Fruit fly (Drosophila melanogaster) whole organism, embryonic: Measurements from ENCODE around the gene corn.

Experiments
- Abd-B ChIP-seq: fragments of 200-800 bp; sonication (Bioruptor generic); optimal IDR thresholded peaks from 2 replicates; lab custom pipeline; 2018; ENCODE audit warnings: missing biosample characterization, mild to moderate bottlenecking, missing genetic modification characterization, moderate library complexity
- BtbVII ChIP-seq: fragments of 200-800 bp; sonication (Bioruptor generic); optimal IDR thresholded peaks from 3 replicates; lab custom pipeline; 2017; ENCODE audit warnings: missing biosample characterization, mild to moderate bottlenecking, missing genetic modification characterization
- CG11247 ChIP-seq: fragments of 200-800 bp; sonication (Bioruptor generic); IDR thresholded peaks from 2 replicates; pipeline ENCODE4 v1.3.6; 2022; ENCODE audit warnings: missing biosample characterization, missing genetic modification characterization
- CG12155 ChIP-seq: fragments of 200-800 bp; sonication (Bioruptor generic); optimal IDR thresholded peaks from 3 replicates; lab custom pipeline; 2016; ENCODE audit warnings: missing biosample characterization, missing genetic modification characterization
- CG12744 ChIP-seq: fragments of 200-800 bp; sonication (Bioruptor generic); optimal IDR thresholded peaks from 2 replicates; lab custom pipeline; 2016; ENCODE audit warnings: missing biosample characterization, missing genetic modification characterization
- CG13296 ChIP-seq: fragments of 200-800 bp; sonication (Bioruptor generic); optimal IDR thresholded peaks from 3 replicates; lab custom pipeline; 2018; ENCODE audit warnings: missing biosample characterization, mild to moderate bottlenecking, missing genetic modification characterization
- CG13424 ChIP-seq: fragments of 200-800 bp; sonication (Bioruptor generic); optimal IDR thresholded peaks from 2 replicates; lab custom pipeline; 2019; ENCODE audit warnings: missing biosample characterization, mild to moderate bottlenecking, missing genetic modification characterization, moderate library complexity
- CG13624 ChIP-seq: fragments of 200-800 bp; sonication (Bioruptor generic); optimal IDR thresholded peaks from 2 replicates; lab custom pipeline; 2016; ENCODE audit warnings: missing biosample characterization, missing genetic modification characterization
- CG1529 ChIP-seq: fragments of 200-800 bp; sonication (Bioruptor generic); optimal IDR thresholded peaks from 3 replicates; lab custom pipeline; 2018; ENCODE audit warnings: missing biosample characterization, missing genetic modification characterization
- CG17328 ChIP-seq: fragments of 200-800 bp; sonication (Bioruptor generic); IDR thresholded peaks from 2 replicates; pipeline ENCODE4 v1.3.6; 2022; ENCODE audit warnings: missing biosample characterization, missing genetic modification characterization
- CG17802 ChIP-seq: fragments of 200-800 bp; sonication (Bioruptor generic); optimal IDR thresholded peaks from 2 replicates; lab custom pipeline; 2018; ENCODE audit warnings: missing biosample characterization, mild to moderate bottlenecking, missing genetic modification characterization, moderate library complexity
- CG2889 ChIP-seq: fragments of 200-800 bp; sonication (Bioruptor generic); IDR thresholded peaks from 3 replicates; pipeline ENCODE4 v1.3.6; 2022; ENCODE audit warnings: missing biosample characterization, missing genetic modification characterization
- CG3838 ChIP-seq: fragments of 200-800 bp; sonication (Bioruptor generic); optimal IDR thresholded peaks from 3 replicates; lab custom pipeline; 2016; ENCODE audit warnings: missing biosample characterization, missing genetic modification characterization
- CG4617 ChIP-seq: fragments of 200-800 bp; sonication (Bioruptor generic); optimal IDR thresholded peaks from 3 replicates; lab custom pipeline; 2016; ENCODE audit warnings: missing biosample characterization, missing genetic modification characterization, borderline replicate concordance
- CG6272 ChIP-seq: fragments of 200-800 bp; sonication (Bioruptor generic); IDR thresholded peaks from 2 replicates; pipeline ENCODE4 v1.3.6; 2022; ENCODE audit warnings: missing biosample characterization, missing genetic modification characterization
- CG8290 ChIP-seq, 3 experiments: fragments of 200-800 bp; sonication (Bioruptor generic); optimal IDR thresholded peaks; 2 replicates each; lab custom pipeline; 2016 to 2019; ENCODE audit warnings: missing biosample characterization in 3 of 3, missing genetic modification characterization in 3 of 3, mild to moderate bottlenecking in 2 of 3, moderate library complexity in 1 of 3
- CG8388 ChIP-seq: fragments of 200-800 bp; sonication (Bioruptor generic); optimal IDR thresholded peaks from 2 replicates; lab custom pipeline; 2019; ENCODE audit warnings: missing biosample characterization, mild to moderate bottlenecking, missing genetic modification characterization, moderate library complexity
- Dip3 ChIP-seq: fragments of 200-800 bp; sonication (Bioruptor generic); optimal IDR thresholded peaks from 3 replicates; lab custom pipeline; 2016; ENCODE audit warnings: missing biosample characterization, missing genetic modification characterization
- HLH3B ChIP-seq: fragments of 200-800 bp; sonication (Bioruptor generic); IDR thresholded peaks from 2 replicates; pipeline ENCODE4 v1.3.6; 2022; ENCODE audit warnings: missing biosample characterization, missing genetic modification characterization
- Lpt ChIP-seq: fragments of >200 bp; optimal IDR thresholded peaks from 2 replicates; lab custom pipeline; 2018; ENCODE audit warnings: missing biosample characterization, missing genetic modification characterization
- Optix ChIP-seq: fragments of 200-800 bp; sonication (Bioruptor generic); IDR thresholded peaks from 3 replicates; pipeline ENCODE4 v1.3.6; 2022; ENCODE audit warnings: missing biosample characterization, missing genetic modification characterization
- Sry-β ChIP-seq: fragments of 200-800 bp; sonication (Bioruptor generic); optimal IDR thresholded peaks from 2 replicates; lab custom pipeline; 2018; ENCODE audit warnings: missing biosample characterization, mild to moderate bottlenecking, missing genetic modification characterization, moderate library complexity
- Sry-δ ChIP-seq: fragments of 200-800 bp; sonication (Bioruptor generic); optimal IDR thresholded peaks from 2 replicates; lab custom pipeline; 2016; ENCODE audit warnings: missing biosample characterization, missing genetic modification characterization
- al ChIP-seq: fragments of 200-800 bp; sonication (Bioruptor generic); IDR thresholded peaks from 2 replicates; pipeline ENCODE4 v1.3.6; 2022; ENCODE audit warnings: missing biosample characterization, missing genetic modification characterization
- amos ChIP-seq: fragments of 200-800 bp; sonication (Bioruptor generic); IDR thresholded peaks from 2 replicates; pipeline ENCODE4 v1.3.6; 2022; ENCODE audit warnings: missing biosample characterization, missing genetic modification characterization; ENCODE audit not compliant: partially characterized antibody
- cas ChIP-seq: fragments of 200-800 bp; sonication (Bioruptor generic); IDR thresholded peaks from 2 replicates; pipeline ENCODE4 v1.3.6; 2022; ENCODE audit warnings: missing biosample characterization, missing genetic modification characterization
- eve ChIP-seq, 2 experiments: fragments of >200 bp; optimal IDR thresholded peaks; 2 replicates each; lab custom pipeline; 2017; ENCODE audit warnings: missing biosample characterization in 2 of 2, missing genetic modification characterization in 2 of 2
- gce ChIP-seq: fragments of 200-800 bp; sonication (Bioruptor generic); IDR thresholded peaks from 3 replicates; pipeline ENCODE4 v1.3.6; 2022; ENCODE audit warnings: missing biosample characterization, missing genetic modification characterization
- grau ChIP-seq: fragments of 200-800 bp; optimal IDR thresholded peaks from 3 replicates; lab custom pipeline; 2019; ENCODE audit warnings: missing biosample characterization, mild to moderate bottlenecking, missing genetic modification characterization, moderate library complexity
- gsb ChIP-seq: fragments of 200-800 bp; sonication (Bioruptor generic); IDR thresholded peaks from 2 replicates; pipeline ENCODE4 v1.3.6; 2022; ENCODE audit warnings: missing biosample characterization, missing genetic modification characterization
- hkb ChIP-seq, 2 experiments: fragments of 200-800 bp in 1 of 2; fragments of >200 bp in 1 of 2; sonication (Bioruptor generic) in 1 of 2; IDR thresholded peaks in 1 of 2; optimal IDR thresholded peaks in 1 of 2; 2 replicates each; pipeline versions ENCODE4 v1.3.6 to Lab custom; 2017 to 2022; ENCODE audit warnings: missing biosample characterization in 1 of 2, missing genetic modification characterization in 1 of 2
- inv ChIP-seq: fragments of 200-800 bp; sonication (Bioruptor generic); IDR thresholded peaks from 2 replicates; pipeline ENCODE4 v1.3.6; 2022; ENCODE audit warnings: missing biosample characterization, missing genetic modification characterization; ENCODE audit not compliant: partially characterized antibody
- jumu ChIP-seq: fragments of 200-800 bp; sonication (Bioruptor generic); optimal IDR thresholded peaks from 3 replicates; lab custom pipeline; 2016; ENCODE audit warnings: missing biosample characterization, missing genetic modification characterization
- lov ChIP-seq, 2 experiments: fragments of 200-800 bp in 1 of 2; fragments of >200 bp in 1 of 2; sonication (Bioruptor generic) in 1 of 2; IDR thresholded peaks in 1 of 2; optimal IDR thresholded peaks in 1 of 2; 2 replicates in 1 of 2; 3 replicates in 1 of 2; pipeline versions ENCODE4 v1.3.6 to Lab custom; 2017 to 2022; ENCODE audit warnings: missing biosample characterization in 1 of 2, missing genetic modification characterization in 1 of 2
- org-1 ChIP-seq: fragments of 200-800 bp; sonication (Bioruptor generic); optimal IDR thresholded peaks from 2 replicates; lab custom pipeline; 2017; ENCODE audit warnings: missing biosample characterization, missing genetic modification characterization
- pan ChIP-seq, 4 experiments: fragments of >200 bp in 3 of 4; fragments of 200-800 bp in 1 of 4; sonication (Bioruptor generic) in 1 of 4; optimal IDR thresholded peaks in 3 of 4; IDR thresholded peaks in 1 of 4; 2 replicates each; pipeline versions ENCODE4 v1.3.6 to Lab custom; 2017 to 2022; ENCODE audit warnings: missing biosample characterization in 2 of 4, missing genetic modification characterization in 2 of 4, mixed read lengths in 1 of 4
- pfk ChIP-seq: fragments of 200-800 bp; sonication (Bioruptor generic); optimal IDR thresholded peaks from 2 replicates; lab custom pipeline; 2018; ENCODE audit warnings: missing biosample characterization, mild to moderate bottlenecking, missing genetic modification characterization, moderate library complexity
- pros ChIP-seq: fragments of 200-800 bp; sonication (Bioruptor generic); optimal IDR thresholded peaks from 3 replicates; lab custom pipeline; 2019; ENCODE audit warnings: missing biosample characterization, mild to moderate bottlenecking, missing genetic modification characterization, moderate library complexity
- schlank ChIP-seq: fragments of 200-800 bp; sonication (Bioruptor generic); optimal IDR thresholded peaks from 2 replicates; lab custom pipeline; 2018; ENCODE audit warnings: missing biosample characterization, mild to moderate bottlenecking, missing genetic modification characterization
- shn ChIP-seq: fragments of 200-800 bp; sonication (Bioruptor generic); optimal IDR thresholded peaks from 3 replicates; lab custom pipeline; 2016; ENCODE audit warnings: missing biosample characterization, missing genetic modification characterization
- ssp ChIP-seq: fragments of 200-800 bp; sonication (Bioruptor generic); IDR thresholded peaks from 2 replicates; pipeline ENCODE4 v1.3.6; 2022; ENCODE audit warnings: missing biosample characterization, missing genetic modification characterization
- trh ChIP-seq: fragments of 200-800 bp; sonication (Bioruptor generic); optimal IDR thresholded peaks from 2 replicates; lab custom pipeline; 2016; ENCODE audit warnings: missing biosample characterization, missing genetic modification characterization
- wdn ChIP-seq: fragments of 200-800 bp; sonication (Bioruptor generic); IDR thresholded peaks from 2 replicates; pipeline ENCODE4 v1.3.6; 2022; ENCODE audit warnings: missing biosample characterization, missing genetic modification characterization
- wek ChIP-seq: fragments of 200-800 bp; sonication (Bioruptor generic); optimal IDR thresholded peaks from 3 replicates; lab custom pipeline; 2018; ENCODE audit warnings: missing biosample characterization, mild to moderate bottlenecking, missing genetic modification characterization, moderate library complexity
- z ChIP-seq: fragments of 200-800 bp; sonication (Bioruptor generic); IDR thresholded peaks from 3 replicates; pipeline ENCODE4 v1.3.6; 2022; ENCODE audit warnings: missing biosample characterization, missing genetic modification characterization
- zfh2 ChIP-seq: fragments of 200-800 bp; sonication (Bioruptor generic); optimal IDR thresholded peaks from 2 replicates; lab custom pipeline; 2016; ENCODE audit warnings: missing biosample characterization, missing genetic modification characterization

corn gene

DNA sequence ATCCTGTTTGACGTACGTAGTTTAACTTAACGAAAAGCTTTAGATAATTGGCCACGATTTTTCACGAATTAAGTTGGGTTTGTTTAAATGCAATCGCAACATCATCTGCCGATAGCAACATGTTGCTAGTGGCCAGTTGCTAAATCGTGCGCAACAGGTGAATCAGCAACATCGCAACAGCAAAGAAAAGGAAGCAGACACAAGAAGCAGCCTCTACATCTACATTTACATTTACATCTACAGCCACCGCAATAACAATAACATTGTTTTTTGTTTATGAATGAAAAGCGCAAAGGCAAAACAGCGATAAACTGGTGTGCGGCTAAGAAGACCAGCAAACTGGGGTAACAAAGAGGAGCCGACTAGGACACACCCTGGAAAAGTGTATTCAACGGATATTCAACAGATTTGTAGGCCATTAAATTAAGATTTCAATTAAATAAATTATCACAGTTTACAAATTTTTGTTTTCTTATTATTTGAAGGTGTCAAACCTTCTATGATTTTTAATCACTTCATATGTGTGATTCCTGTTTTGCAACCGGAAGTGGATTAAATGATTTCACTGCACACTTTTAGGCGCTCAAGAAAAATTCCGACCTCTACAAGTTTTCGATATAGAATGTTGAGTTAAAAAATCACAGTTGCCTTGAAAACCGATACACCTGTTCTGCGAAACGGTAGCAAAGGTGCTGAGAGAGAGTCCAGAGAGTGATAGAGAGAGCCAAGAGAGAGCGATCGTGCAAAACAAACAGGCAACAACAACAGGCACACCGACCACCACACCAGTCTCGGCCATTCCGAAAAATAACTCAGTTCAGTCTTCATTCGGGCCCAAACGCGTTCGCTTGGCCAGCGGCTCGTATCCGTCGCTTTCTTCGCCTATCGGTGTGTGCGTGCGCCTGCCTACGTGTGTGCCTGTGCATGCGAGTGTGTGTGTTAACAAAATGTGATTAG, 22.9 kb downstream of the corn start, which contains the start of gene melt (continued):
- no peak for TF ChIP-seq hkb (optimal IDR thresholded peaks at IDR 0.05; lab: Kevin White, UChicago)
- peak; percentile 73 for TF ChIP-seq hkb (GFP tag; IDR thresholded peaks at IDR 0.05; lab: Robert Waterston, UW)
- peak; percentile 35; the same call in 1 of the 3 replicates for TF ChIP-seq gce (GFP tag; lab: Robert Waterston, UW)
- TF ChIP-seq eve (GFP tag; optimal IDR thresholded peaks at IDR 0.05; lab: Kevin White, UChicago), result no peak
- TF ChIP-seq wdn (GFP tag; lab: Robert Waterston, UW), result peak; percentile 59; the same call in 1 of the 2 replicates
- TF ChIP-seq org-1 (GFP tag; lab: Kevin White, UChicago), result peak; percentile 89
- TF ChIP-seq ssp, result peak; percentile 85
- TF ChIP-seq CG8290 (GFP tag; optimal IDR thresholded peaks at IDR 0.05; lab: Kevin White, UChicago), result peak; percentile 93
- peak; percentile 68 to 97 for TF ChIP-seq CG8290 (tag; optimal IDR thresholded peaks at IDR 0.05; lab: Kevin White, UChicago)
- peak; percentile 77 for TF ChIP-seq CG8388 (GFP tag; lab: Kevin White, UChicago)
- peak; percentile 66 for TF ChIP-seq trh (GFP tag; lab: Kevin White, UChicago)
- peak; percentile 84 for TF ChIP-seq BtbVII (GFP tag; lab: Kevin White, UChicago)
- TF ChIP-seq CG13624 (GFP tag; lab: Kevin White, UChicago), result peak; percentile 90
- TF ChIP-seq lov (optimal IDR thresholded peaks at IDR 0.05; lab: Kevin White, UChicago), result no peak
- 0 out of 3 replicates have a peak, but pooled peaks have one; percentile 8 for TF ChIP-seq lov (GFP tag; IDR thresholded peaks at IDR 0.05; lab: Robert Waterston, UW)
- peak; percentile 55 for TF ChIP-seq gsb
- no peak for TF ChIP-seq pros (GFP tag; lab: Kevin White, UChicago)
- peak; percentile 51; the same call in 1 of the 2 replicates for TF ChIP-seq CG11247 (GFP tag; lab: Robert Waterston, UW)
- TF ChIP-seq CG2889, result peak; percentile 75
- TF ChIP-seq jumu (GFP tag; lab: Kevin White, UChicago), result peak; percentile 80
- TF ChIP-seq HLH3B (GFP tag; lab: Robert Waterston, UW), result no peak; the same call in 1 of the 2 replicates
- peak; percentile 88 for TF ChIP-seq CG1529 (GFP tag; lab: Kevin White, UChicago)
- peak; percentile 46 for TF ChIP-seq CG17802 (tag; lab: Kevin White, UChicago)
- TF ChIP-seq CG6272 (GFP tag; lab: Robert Waterston, UW), result peak; percentile 33; the same call in 1 of the 2 replicates
- peak; percentile 64 for TF ChIP-seq CG17328 (GFP tag; lab: Robert Waterston, UW)
- peak; percentile 56 for TF ChIP-seq amos (GFP tag; lab: Robert Waterston, UW)
- TF ChIP-seq Abd-B (GFP tag; lab: Kevin White, UChicago), result peak; percentile 78
- peak; percentile 92 for TF ChIP-seq zfh2
- no peak for TF ChIP-seq Lpt (GFP tag; lab: Kevin White, UChicago)
- peak; percentile 52 for TF ChIP-seq CG4617 (GFP tag; lab: Kevin White, UChicago)
- TF ChIP-seq cas (GFP tag; lab: Robert Waterston, UW), result no peak
- peak in 1 of 2 experiments; percentile 62 for TF ChIP-seq pan (optimal IDR thresholded peaks at IDR 0.05; lab: Kevin White, UChicago)
- TF ChIP-seq pan (GFP tag; optimal IDR thresholded peaks at IDR 0.05 in 1 of 2, IDR thresholded peaks at IDR 0.05 in 1 of 2), result peak; percentile 63 to 73
- peak; percentile 86 for TF ChIP-seq Dip3
- TF ChIP-seq Sry-β (GFP tag; lab: Kevin White, UChicago), result peak; percentile 14
- TF ChIP-seq grau (tag; lab: Kevin White, UChicago), result peak; percentile 90
- TF ChIP-seq wek (GFP tag; lab: Kevin White, UChicago), result no peak
- TF ChIP-seq schlank, result peak; percentile 37
- TF ChIP-seq CG12744 (GFP tag; lab: Kevin White, UChicago), result peak; percentile 83
- TF ChIP-seq CG13424 (tag; lab: Kevin White, UChicago), result peak; percentile 88
- TF ChIP-seq pfk (GFP tag; lab: Kevin White, UChicago), result no peak
- TF ChIP-seq CG12155 (GFP tag; lab: Kevin White, UChicago), result peak; percentile 86
- TF ChIP-seq z, result peak; percentile 45; the same call in 1 of the 3 replicates
- peak; percentile 50 for TF ChIP-seq Sry-δ (GFP tag; lab: Kevin White, UChicago)
- TF ChIP-seq shn (GFP tag; lab: Kevin White, UChicago), result peak; percentile 87
- TF ChIP-seq inv (GFP tag; lab: Robert Waterston, UW), result no peak
- peak; percentile 68 for TF ChIP-seq CG3838 (GFP tag; lab: Kevin White, UChicago)
- TF ChIP-seq Optix (GFP tag; lab: Robert Waterston, UW), result peak; percentile 63; the same call in 2 of the 3 replicates
- peak; percentile 76 for TF ChIP-seq al (GFP tag; lab: Robert Waterston, UW)
- peak; percentile 78 for TF ChIP-seq CG13296
